Worm (Caenorhabditis elegans) whole organism, L4 larva: ENCODE measurements around the gene flor-1.
"Not testable (repeated sequence)": the region's sequence is repeated elsewhere in the genome, so short reads cannot be mapped to it uniquely, and the experiment has no call there.

ENCODE experiments used
- D1046.2 ChIP-seq: fragments of 200-800 bp; sonication (Bioruptor generic); IDR thresholded peaks from 2 replicates; pipeline ENCODE4 v1.3.6; 2022; ENCODE audit warnings: missing genetic modification characterization, missing compliant biosample characterization
- Y5F2A.4 ChIP-seq: fragments of 200-800 bp; sonication (Bioruptor generic); optimal IDR thresholded peaks from 2 replicates; lab custom pipeline; 2018; ENCODE audit warnings: mild to moderate bottlenecking, missing genetic modification characterization, missing compliant biosample characterization
- ZK546.5 ChIP-seq, 2 experiments: sonication (generic microtip); optimal IDR thresholded peaks; 2 replicates each; lab custom pipeline; 2017; ENCODE audit warnings: missing biosample characterization in 2 of 2, missing genetic modification characterization in 2 of 2
- arid-1 ChIP-seq: fragments of 200-800 bp; sonication (Bioruptor generic); conservative IDR thresholded peaks from 2 replicates; pipeline ENCODE4 v1.3.6; 2022; ENCODE audit warnings: missing genetic modification reagents, missing genetic modification characterization, missing compliant biosample characterization
- cey-2 ChIP-seq: sonication (generic microtip); optimal IDR thresholded peaks from 3 replicates; lab custom pipeline; 2017; ENCODE audit warnings: missing genetic modification characterization, mild to moderate bottlenecking, missing compliant biosample characterization, antibody characterized with exemption, borderline replicate concordance; ENCODE audit not compliant: insufficient read depth
- daf-12 ChIP-seq: fragments of 150-350 bp; optimal IDR thresholded peaks from 2 replicates; lab custom pipeline; 2014; ENCODE audit warnings: missing biosample characterization, missing genetic modification reagents, missing genetic modification characterization
- daf-16 ChIP-seq, 3 experiments: sonication (generic microtip); optimal IDR thresholded peaks; 2 replicates each; lab custom pipeline; 2016 to 2017; ENCODE audit warnings: missing genetic modification characterization in 3 of 3, missing genetic modification reagents in 3 of 3, mild to moderate bottlenecking in 2 of 3, missing compliant biosample characterization in 2 of 3, missing biosample characterization in 1 of 3, moderate library complexity in 1 of 3
- daf-19 ChIP-seq: fragments of 200-800 bp; sonication (Bioruptor generic); conservative IDR thresholded peaks from 2 replicates; pipeline ENCODE4 v1.3.6; 2022; ENCODE audit warnings: missing genetic modification characterization, missing compliant biosample characterization
- dmd-6 ChIP-seq: fragments of 200-800 bp; sonication (Bioruptor generic); IDR thresholded peaks from 2 replicates; pipeline ENCODE4 v1.3.6; 2022; ENCODE audit warnings: missing genetic modification reagents, missing genetic modification characterization, missing compliant biosample characterization
- hmg-1.1 ChIP-seq: fragments of 200-800 bp; sonication (Bioruptor generic); IDR thresholded peaks from 2 replicates; pipeline ENCODE4 v1.3.6; 2022; ENCODE audit warnings: missing genetic modification reagents, missing genetic modification characterization, missing compliant biosample characterization
- lin-39 ChIP-seq: fragments of 150-350 bp; optimal IDR thresholded peaks from 2 replicates; lab custom pipeline; 2014; ENCODE audit warnings: missing biosample characterization, missing genetic modification reagents, missing genetic modification characterization
- madf-5 ChIP-seq, 2 experiments: fragments of 200-800 bp; sonication (Bioruptor generic); IDR thresholded peaks; 2 replicates each; pipeline ENCODE4 v1.3.6; 2022; ENCODE audit warnings: missing compliant biosample characterization in 2 of 2, missing genetic modification characterization in 2 of 2
- madf-9 ChIP-seq: fragments of 200-800 bp; sonication (Bioruptor generic); conservative IDR thresholded peaks from 2 replicates; pipeline ENCODE4 v1.3.6; 2022; ENCODE audit warnings: missing genetic modification reagents, missing genetic modification characterization, missing compliant biosample characterization
- mdl-1 ChIP-seq, 2 experiments: fragments of 150-350 bp in 1 of 2; sonication (generic microtip) in 1 of 2; optimal IDR thresholded peaks; 2 replicates each; lab custom pipeline; 2014 to 2017; ENCODE audit warnings: missing biosample characterization in 2 of 2, missing genetic modification characterization in 2 of 2
- mes-2 ChIP-seq: sonication (generic microtip); optimal IDR thresholded peaks from 2 replicates; lab custom pipeline; 2016; ENCODE audit warnings: missing genotype, mild to moderate bottlenecking, missing genetic modification characterization, missing compliant biosample characterization; ENCODE audit not compliant: poor library complexity, severe bottlenecking
- nhr-10 ChIP-seq: fragments of 150-350 bp; optimal IDR thresholded peaks from 2 replicates; lab custom pipeline; 2014; ENCODE audit warnings: missing biosample characterization, missing genetic modification characterization
- nhr-11 ChIP-seq: fragments of 150-350 bp; optimal IDR thresholded peaks from 2 replicates; lab custom pipeline; 2014; ENCODE audit warnings: missing biosample characterization, missing genetic modification characterization
- nhr-237 ChIP-seq: sonication (generic microtip); optimal IDR thresholded peaks from 2 replicates; lab custom pipeline; 2017; ENCODE audit warnings: missing biosample characterization, missing genetic modification characterization
- nhr-28 ChIP-seq: fragments of 150-350 bp; optimal IDR thresholded peaks from 2 replicates; lab custom pipeline; 2014; ENCODE audit warnings: missing biosample characterization, missing genetic modification characterization
- nhr-6 ChIP-seq: fragments of 150-350 bp; optimal IDR thresholded peaks from 2 replicates; lab custom pipeline; 2014; ENCODE audit warnings: missing biosample characterization, missing genetic modification characterization
- nhr-76 ChIP-seq: fragments of 150-350 bp; optimal IDR thresholded peaks from 2 replicates; lab custom pipeline; 2014; ENCODE audit warnings: missing biosample characterization, missing genetic modification characterization
- nhr-77 ChIP-seq: fragments of 150-350 bp; optimal IDR thresholded peaks from 2 replicates; lab custom pipeline; 2014; ENCODE audit warnings: missing biosample characterization, missing genetic modification characterization
- rbr-2 ChIP-seq: sonication (generic microtip); optimal IDR thresholded peaks from 2 replicates; lab custom pipeline; 2016; ENCODE audit warnings: missing genotype, missing genetic modification characterization, missing compliant biosample characterization
- saeg-2 ChIP-seq: fragments of 200-800 bp; sonication (Bioruptor generic); IDR thresholded peaks from 2 replicates; pipeline ENCODE4 v1.3.6; 2022; ENCODE audit warnings: missing genetic modification reagents, missing genetic modification characterization, missing compliant biosample characterization
- skn-1 ChIP-seq: fragments of 150-350 bp; optimal IDR thresholded peaks from 2 replicates; lab custom pipeline; 2014; ENCODE audit warnings: missing biosample characterization, missing genetic modification characterization
- snpc-1.2 ChIP-seq: fragments of 200-800 bp; sonication (Bioruptor generic); IDR thresholded peaks from 2 replicates; pipeline ENCODE4 v1.3.6; 2022; ENCODE audit warnings: missing genetic modification reagents, missing genetic modification characterization, missing compliant biosample characterization
- unc-39 ChIP-seq: sonication (generic microtip); optimal IDR thresholded peaks from 2 replicates; lab custom pipeline; 2017; ENCODE audit warnings: missing biosample characterization, missing genetic modification characterization
- unc-62 ChIP-seq, 3 experiments: fragments of 150-350 bp in 1 of 3; sonication (generic microtip); optimal IDR thresholded peaks in 2 of 3; peaks in 1 of 3; 1 replicate in 1 of 3; 2 replicates in 2 of 3; lab custom pipeline; 2014 to 2017; ENCODE audit warnings: missing biosample characterization in 3 of 3, missing genetic modification characterization in 3 of 3, missing genetic modification reagents in 3 of 3, missing genotype in 1 of 3
- zfp-2 ChIP-seq: sonication (generic microtip); optimal IDR thresholded peaks from 2 replicates; lab custom pipeline; 2016; ENCODE audit warnings: mild to moderate bottlenecking, missing genetic modification characterization, missing compliant biosample characterization
- zip-2 ChIP-seq: fragments of 150-350 bp; optimal IDR thresholded peaks from 2 replicates; lab custom pipeline; 2014; ENCODE audit warnings: missing biosample characterization, missing genetic modification characterization

Gene flor-1

DNA sequence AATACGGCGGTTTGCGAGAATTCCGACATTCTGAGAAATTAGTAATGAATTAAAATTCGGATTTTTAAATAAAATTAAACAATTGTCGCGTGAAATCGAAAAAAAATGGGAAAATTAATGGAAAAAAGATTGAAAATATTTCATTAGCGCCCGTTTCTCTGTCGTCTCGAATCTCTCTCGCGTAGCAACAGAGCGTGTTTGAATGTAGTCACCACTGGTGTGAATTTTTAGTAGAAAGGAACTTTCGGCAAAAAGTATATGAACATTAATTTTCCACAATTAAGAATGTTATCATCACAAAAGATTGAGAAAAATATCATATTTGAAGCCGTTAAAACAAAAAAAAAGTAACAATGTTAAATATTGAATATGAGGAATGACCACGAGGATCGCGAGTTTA, 17.4 kb upstream of the flor-1 start, which contains the start of gene aipl-1 (continued):
- TF ChIP-seq ZK546.5 (tag; optimal IDR thresholded peaks at IDR 0.05; lab: Kevin White, UChicago) (no peak), dmd-6 (GFP tag; lab: Robert Waterston, UW) (peak; percentile 39; the same call in 1 of the 2 replicates), nhr-10 (tag; lab: Kevin White, UChicago) (no peak), madf-9 (GFP tag; lab: Robert Waterston, UW) (0 out of 2 replicates have a peak, but pooled peaks have one; percentile 11), daf-19 (GFP tag; lab: Robert Waterston, UW) (no peak), mes-2 (peak; percentile 94), nhr-6 (tag; lab: Kevin White, UChicago) (peak; percentile 97)

DNA sequence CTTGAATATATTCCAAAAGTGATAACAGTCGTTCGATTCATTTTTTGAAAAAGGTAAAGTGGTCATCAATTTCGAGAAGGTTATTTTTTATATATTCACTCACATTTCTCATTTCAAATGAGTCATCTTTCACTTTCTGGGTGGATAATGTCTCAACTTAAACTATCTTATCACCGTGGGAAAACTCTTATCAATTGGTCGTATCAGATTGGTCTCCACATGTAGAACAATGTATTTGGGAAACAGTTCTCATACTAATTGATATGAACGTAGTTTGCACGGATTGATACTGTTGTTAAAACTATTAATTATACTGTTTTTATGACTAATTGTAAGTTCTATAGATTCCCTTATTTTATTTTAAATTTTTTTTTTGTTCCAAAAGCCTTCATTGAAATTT, 14.4 kb upstream of the flor-1 start:
- TF ChIP-seq rbr-2 (tag; lab: Kevin White, UChicago), result no peak
- peak; percentile 8 for TF ChIP-seq nhr-6 (tag; lab: Kevin White, UChicago)
- no peak for TF ChIP-seq saeg-2
- TF ChIP-seq D1046.2, result no peak
- TF ChIP-seq dmd-6 (GFP tag; lab: Robert Waterston, UW), result peak; percentile 16; the same call in 1 of the 2 replicates
- no peak for TF ChIP-seq daf-16 (GFP tag; optimal IDR thresholded peaks at IDR 0.05; lab: Kevin White, UChicago)
- TF ChIP-seq daf-16 (tag; optimal IDR thresholded peaks at IDR 0.05; lab: Kevin White, UChicago), result peak; percentile 25
- no peak for TF ChIP-seq nhr-237
- peak; percentile 36 for TF ChIP-seq nhr-28 (tag; lab: Kevin White, UChicago)

DNA sequence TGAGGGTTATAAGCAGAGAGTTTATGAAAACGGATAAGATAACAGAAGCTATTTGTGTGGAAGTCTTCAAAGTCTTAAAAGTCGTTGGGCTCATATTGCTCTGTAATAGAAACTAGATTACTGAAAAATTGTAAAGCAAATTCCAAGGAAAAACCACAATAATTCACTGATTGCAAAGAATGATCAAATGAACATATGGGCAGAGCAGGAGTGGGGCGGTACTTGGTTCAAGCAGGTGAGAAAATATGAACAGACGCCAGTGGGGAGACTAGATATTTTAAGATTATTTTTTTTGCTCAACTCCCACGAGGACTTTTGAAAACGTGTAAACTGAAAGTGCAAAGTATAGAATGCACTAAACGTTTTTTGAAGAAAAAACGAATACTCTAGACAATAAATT, 13.0 kb upstream of the flor-1 start, which contains the start of gene str-171:
Gene str-171 (minus strand): TSS at position 101 of the 400 bp plus-strand sequence.
- TF ChIP-seq cey-2 (no peak), lin-39 (tag; lab: Kevin White, UChicago) (no peak), nhr-11 (tag; lab: Kevin White, UChicago) (no peak), daf-12 (tag; lab: Kevin White, UChicago) (no peak), zip-2 (tag; lab: Kevin White, UChicago) (no peak), unc-39 (tag; lab: Kevin White, UChicago) (no peak), unc-62 (GFP tag; optimal IDR thresholded peaks at IDR 0.05 in 1 of 2; lab: Kevin White, UChicago) (no peak), unc-62 (tag; optimal IDR thresholded peaks at IDR 0.05; lab: Kevin White, UChicago) (no peak), zfp-2 (tag; lab: Kevin White, UChicago) (no peak), nhr-77 (no peak), nhr-28 (tag; lab: Kevin White, UChicago) (no peak), madf-5 (GFP tag; IDR thresholded peaks at IDR 0.05; lab: Robert Waterston, UW) (no peak)

DNA sequence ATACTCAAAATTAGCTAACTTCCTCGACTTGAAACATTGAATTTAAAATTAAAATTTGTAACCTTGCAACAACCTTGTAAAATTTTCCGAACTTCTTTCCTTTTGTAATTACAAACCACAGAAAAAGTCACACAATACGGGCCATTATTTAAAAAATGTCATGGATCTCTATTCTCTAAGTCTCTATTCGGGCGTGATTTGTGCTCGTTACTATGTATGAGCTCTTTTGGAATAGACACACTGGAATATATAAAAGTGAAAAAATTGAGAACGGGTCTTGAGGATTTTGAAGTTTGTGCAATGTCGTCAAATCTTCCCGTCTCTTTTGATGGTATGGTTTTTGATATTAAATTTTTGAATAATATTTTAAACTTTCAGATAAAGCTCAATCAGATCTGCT, 8.5 kb upstream of the flor-1 start, which contains the start of gene srr-7:
Gene srr-7 (plus strand): TSS at position 301 of the 400 bp plus-strand sequence.
- no peak for TF ChIP-seq arid-1 (GFP tag; lab: Robert Waterston, UW)

DNA sequence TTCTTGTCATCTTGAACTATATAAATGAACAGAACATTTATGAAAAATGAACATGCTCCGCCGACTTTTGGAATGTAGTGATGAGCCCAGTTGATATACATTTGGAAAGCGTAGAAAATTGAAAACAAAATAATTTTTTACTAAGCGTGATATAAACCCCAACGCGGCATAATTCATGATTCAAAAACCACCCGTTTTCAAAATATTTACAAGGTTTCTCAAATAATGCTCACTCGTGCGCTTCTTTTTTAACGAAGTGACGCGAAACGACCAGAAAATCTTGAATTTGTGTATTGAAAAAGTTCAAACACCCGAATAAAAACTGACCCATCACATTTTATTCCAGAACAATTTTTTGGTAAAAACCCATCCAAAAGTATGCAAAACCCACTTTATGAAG, 8.0 kb upstream of the flor-1 start, which contains the start of gene srj-27:
Gene srj-27 (minus strand): TSS at position 101 of the 400 bp plus-strand sequence.
- TF ChIP-seq hmg-1.1 (GFP tag; lab: Robert Waterston, UW), result no peak
- no peak for TF ChIP-seq nhr-76 (tag; lab: Kevin White, UChicago)
- TF ChIP-seq rbr-2 (tag; lab: Kevin White, UChicago), result no peak
- no peak for TF ChIP-seq nhr-77
- TF ChIP-seq mes-2, result no peak
- TF ChIP-seq snpc-1.2 (GFP tag; lab: Robert Waterston, UW), result no peak
- no peak for TF ChIP-seq zip-2 (tag; lab: Kevin White, UChicago)
- TF ChIP-seq, all 104 proteins: peak for 0

DNA sequence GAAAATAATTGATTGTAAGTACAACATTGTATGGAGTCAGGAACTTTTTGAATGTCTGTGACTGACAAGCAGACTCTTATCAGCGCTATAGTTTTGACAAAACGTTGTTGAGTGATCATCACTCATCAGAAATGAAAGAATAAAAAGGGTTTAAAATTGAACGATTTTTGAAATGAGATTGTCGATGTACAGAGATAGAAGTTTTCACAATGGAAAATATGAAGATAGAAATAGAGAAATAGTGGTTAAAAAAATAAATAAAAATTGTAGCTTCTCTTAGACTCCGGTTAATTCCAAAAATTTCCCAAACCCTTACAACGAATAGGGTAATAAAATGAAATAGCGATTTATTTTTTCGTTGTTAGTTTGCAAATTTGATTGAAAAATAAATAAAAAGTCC, 5.7 kb upstream of the flor-1 start, which contains the start of gene ugt-30:
Gene ugt-30 (minus strand): TSS at position 101 of the 400 bp plus-strand sequence.
- TF ChIP-seq dmd-6 (GFP tag; lab: Robert Waterston, UW), result peak; percentile 40; the same call in 1 of the 2 replicates

DNA sequence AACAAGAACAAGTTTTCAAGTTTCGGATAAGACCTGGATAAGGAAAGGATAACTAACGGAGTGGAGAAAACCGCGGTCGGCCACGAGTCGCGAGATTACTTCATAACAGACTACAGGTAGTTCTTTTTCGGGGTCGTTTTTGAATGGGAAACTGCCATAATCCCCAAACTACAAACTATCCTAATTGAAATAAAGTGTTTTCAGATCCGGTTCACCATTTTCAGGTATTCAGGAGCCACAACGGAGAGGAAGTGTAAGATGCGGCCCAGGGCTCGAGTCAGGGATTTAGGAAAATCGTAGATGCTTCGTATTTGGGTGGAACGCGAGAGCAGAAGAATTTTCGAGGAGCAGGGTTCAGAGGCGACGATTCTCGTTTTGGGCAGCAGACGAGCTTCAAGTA, 3.4 kb downstream of the flor-1 start, which contains the start of gene T01G5.8:
Gene T01G5.8 (plus strand): TSS at position 301 of the 400 bp plus-strand sequence.
- TF ChIP-seq Y5F2A.4; skn-1; mdl-1 (tag; optimal IDR thresholded peaks at IDR 0.05; lab: Kevin White, UChicago): not testable (repeated sequence)
